Fruit fly (Drosophila melanogaster): ENCODE data around the gene CG1492.

CG1492 gene

dm6 chrX:12017815-12018439, 5.9 kb upstream of the CG1492 start, which contains the start of gene Chrac-16 (continued):
- no peak for TF ChIP-seq Ets97D (GFP tag; optimal IDR thresholded peaks at IDR 0.05)
- TF ChIP-seq hb (GFP tag; IDR thresholded peaks at IDR 0.05; ENCODE audit: partially characterized antibody) = peak; percentile 73
- peak; percentile 29 for TF ChIP-seq pzg (GFP tag; optimal IDR thresholded peaks at IDR 0.05)
- TF ChIP-seq gro (GFP tag; optimal IDR thresholded peaks at IDR 0.05) = no peak
- TF ChIP-seq Asciz (GFP tag; optimal IDR thresholded peaks at IDR 0.05) = no peak
- no peak for TF ChIP-seq cas (GFP tag; IDR thresholded peaks at IDR 0.05)
- no peak for TF ChIP-seq ATbp (GFP tag; optimal IDR thresholded peaks at IDR 0.05)
- TF ChIP-seq shn (GFP tag; optimal IDR thresholded peaks at IDR 0.05) = no peak
- no peak for TF ChIP-seq Dad (GFP tag; optimal IDR thresholded peaks at IDR 0.05)
- no peak for TF ChIP-seq nau (GFP tag; optimal IDR thresholded peaks at IDR 0.05)
- TF ChIP-seq twi (tag; optimal IDR thresholded peaks at IDR 0.05) = no peak
- no peak for TF ChIP-seq CG7928 (GFP tag; optimal IDR thresholded peaks at IDR 0.05)
- peak; percentile 20 for TF ChIP-seq gfzf (GFP tag; optimal IDR thresholded peaks at IDR 0.05)
- no peak for TF ChIP-seq fd102C (GFP tag; optimal IDR thresholded peaks at IDR 0.05)
- TF ChIP-seq CG11695 (GFP tag; IDR thresholded peaks at IDR 0.05) = no peak
- no peak for TF ChIP-seq lbe (GFP tag; optimal IDR thresholded peaks at IDR 0.05)
- no peak for TF ChIP-seq CG31365 (tag; optimal IDR thresholded peaks at IDR 0.05)
- TF ChIP-seq Doc3 (GFP tag; IDR thresholded peaks at IDR 0.05; ENCODE audit: partially characterized antibody) = peak; percentile 67
- no peak for TF ChIP-seq Mad (GFP tag; optimal IDR thresholded peaks at IDR 0.05)
- no peak for TF ChIP-seq CG2875 (GFP tag; optimal IDR thresholded peaks at IDR 0.05)
- TF ChIP-seq CG9797 (GFP tag; optimal IDR thresholded peaks at IDR 0.05) = no peak
- no peak for TF ChIP-seq CG10267 (tag; optimal IDR thresholded peaks at IDR 0.05)
- TF ChIP-seq ato (GFP tag; IDR thresholded peaks at IDR 0.05; ENCODE audit: partially characterized antibody) = peak; percentile 70
- no peak for TF ChIP-seq sd (tag; optimal IDR thresholded peaks at IDR 0.05)
- no peak for TF ChIP-seq CG8478 (optimal IDR thresholded peaks at IDR 0.05)
- TF ChIP-seq sim (GFP tag; IDR thresholded peaks at IDR 0.05) = no peak
- TF ChIP-seq mirr (GFP tag; optimal IDR thresholded peaks at IDR 0.05) = no peak
- TF ChIP-seq D (optimal IDR thresholded peaks at IDR 0.05) = no peak
- TF ChIP-seq D (GFP tag; optimal IDR thresholded peaks at IDR 0.05) = no peak
- TF ChIP-seq CHES-1-like (GFP tag; optimal IDR thresholded peaks at IDR 0.05) = no peak
- peak; percentile 37; the same call in 2 of the 3 replicates for TF ChIP-seq row (GFP tag; IDR thresholded peaks at IDR 0.05)
- no peak for TF ChIP-seq CG12659 (GFP tag; optimal IDR thresholded peaks at IDR 0.05)
- no peak for TF ChIP-seq CG11696 (GFP tag; IDR thresholded peaks at IDR 0.05)
- no peak for TF ChIP-seq D19B (GFP tag; optimal IDR thresholded peaks at IDR 0.05)
- no peak for TF ChIP-seq CG10209 (GFP tag; optimal IDR thresholded peaks at IDR 0.05)
- peak; percentile 78 for TF ChIP-seq Scr (GFP tag; IDR thresholded peaks at IDR 0.05; ENCODE audit: partially characterized antibody)
- no peak for TF ChIP-seq dati (GFP tag; IDR thresholded peaks at IDR 0.05)
- TF ChIP-seq Pdp1 (GFP tag; optimal IDR thresholded peaks at IDR 0.05) = no peak
- TF ChIP-seq CG7987 (GFP tag; optimal IDR thresholded peaks at IDR 0.05) = no peak
- no peak for TF ChIP-seq Nf-YA (GFP tag; IDR thresholded peaks at IDR 0.05)
- TF ChIP-seq CG4820 (GFP tag; optimal IDR thresholded peaks at IDR 0.05) = no peak
- TF ChIP-seq ERR (GFP tag; optimal IDR thresholded peaks at IDR 0.05) = no peak
- no peak for TF ChIP-seq gcm2 (GFP tag; optimal IDR thresholded peaks at IDR 0.05)
- TF ChIP-seq NfI (GFP tag; optimal IDR thresholded peaks at IDR 0.05) = no peak
- TF ChIP-seq Eip74EF (GFP tag; optimal IDR thresholded peaks at IDR 0.05) = no peak
- TF ChIP-seq crc (GFP tag; optimal IDR thresholded peaks at IDR 0.05) = no peak
- TF ChIP-seq pnt (GFP tag; optimal IDR thresholded peaks at IDR 0.05) = no peak
- TF ChIP-seq hth (optimal IDR thresholded peaks at IDR 0.05) = no peak
- TF ChIP-seq CG10147 (GFP tag; optimal IDR thresholded peaks at IDR 0.05) = no peak
- TF ChIP-seq CG17186 (GFP tag; optimal IDR thresholded peaks at IDR 0.05) = no peak
- TF ChIP-seq trh (GFP tag; optimal IDR thresholded peaks at IDR 0.05) = no peak

Data from whole organism, embryonic.